Fruit fly (Drosophila melanogaster): Measurements from ENCODE around the gene Nepl19.

The Nepl19 gene

DNA sequence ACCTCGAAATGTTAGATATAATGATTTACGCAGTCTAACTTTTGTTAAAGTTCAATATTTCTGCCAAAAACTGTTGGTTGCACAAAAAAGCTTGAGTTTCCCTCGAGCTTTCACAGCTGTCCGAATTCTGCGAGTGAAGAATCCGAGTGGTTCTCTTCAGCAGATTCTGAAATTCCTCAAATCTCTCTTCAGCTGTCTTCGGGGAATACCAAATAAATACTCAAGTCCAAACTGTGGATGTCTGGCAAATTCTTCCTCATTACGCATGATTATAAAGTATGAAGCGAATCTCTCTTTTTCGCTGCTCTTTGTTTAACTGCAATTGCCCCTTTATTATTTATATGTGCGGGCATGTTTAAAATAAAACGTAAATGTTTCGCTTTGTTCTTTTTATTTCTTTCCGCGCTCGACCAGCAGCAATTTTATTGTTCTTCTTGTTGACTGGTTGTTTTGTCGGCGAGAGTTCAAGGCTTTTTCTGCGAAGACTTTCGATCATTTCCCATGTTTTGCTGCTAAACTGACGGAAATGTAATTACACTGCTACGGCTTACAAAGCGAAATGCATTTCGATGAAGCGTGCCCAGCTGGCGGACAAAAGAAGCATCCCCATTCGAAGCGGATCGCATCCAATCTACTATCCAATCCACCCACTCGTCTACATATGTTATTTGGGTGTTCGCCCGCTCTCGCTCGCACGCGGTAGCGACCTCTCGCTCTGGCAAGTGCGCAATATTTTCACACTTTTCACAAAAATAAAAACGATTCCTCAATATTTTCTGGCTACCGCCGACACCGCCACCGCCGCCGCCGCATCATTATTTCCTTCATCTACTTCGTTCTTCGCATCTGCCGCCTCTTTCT lies 34.2 kb upstream of the Nepl19 start (continued):
- TF ChIP-seq CG1832 (GFP tag; optimal IDR thresholded peaks at IDR 0.05) = peak; percentile 23
- TF ChIP-seq so (GFP tag; IDR thresholded peaks at IDR 0.05) = 0 out of 3 replicates have a peak, but pooled peaks have one; percentile 12
- peak; percentile 67 for TF ChIP-seq nom (GFP tag; optimal IDR thresholded peaks at IDR 0.05)
- TF ChIP-seq E2f1 (GFP tag; IDR thresholded peaks at IDR 0.05) = no peak
- TF ChIP-seq dysf (GFP tag; IDR thresholded peaks at IDR 0.05) = no peak
- TF ChIP-seq fd96Cb (tag; optimal IDR thresholded peaks at IDR 0.05) = no peak
- no peak for TF ChIP-seq sens-2 (GFP tag; IDR thresholded peaks at IDR 0.05)
- no peak for TF ChIP-seq CG17385 (GFP tag; optimal IDR thresholded peaks at IDR 0.05)
- no peak for TF ChIP-seq klu (GFP tag; IDR thresholded peaks at IDR 0.05)
- no peak for TF ChIP-seq CG1792 (GFP tag; optimal IDR thresholded peaks at IDR 0.05)
- no peak for TF ChIP-seq Eip74EF (GFP tag; optimal IDR thresholded peaks at IDR 0.05)
- peak; percentile 50 for TF ChIP-seq sd (tag; optimal IDR thresholded peaks at IDR 0.05)
- TF ChIP-seq h (optimal IDR thresholded peaks at IDR 0.05) = no peak
- no peak for TF ChIP-seq CG1529 (GFP tag; optimal IDR thresholded peaks at IDR 0.05)
- TF ChIP-seq CG16813 (GFP tag; IDR thresholded peaks at IDR 0.05; ENCODE audit: partially characterized antibody) = no peak
- peak; percentile 59 for TF ChIP-seq Ets65A (GFP tag)

- TF ChIP-seq CG9727 (GFP tag; optimal IDR thresholded peaks at IDR 0.05) (no peak), gro (GFP tag; optimal IDR thresholded peaks at IDR 0.05) (no peak), CG16815 (GFP tag; optimal IDR thresholded peaks at IDR 0.05) (no peak), HHEX (GFP tag; optimal IDR thresholded peaks at IDR 0.05) (no peak), Trl (optimal IDR thresholded peaks at IDR 0.05) (no peak), Trl (GFP tag; optimal IDR thresholded peaks at IDR 0.05) (no peak), jing (GFP tag; optimal IDR thresholded peaks at IDR 0.05) (no peak), pum (GFP tag; optimal IDR thresholded peaks at IDR 0.05) (no peak), CG6813 (GFP tag; optimal IDR thresholded peaks at IDR 0.05) (no peak), CG8944 (GFP tag; optimal IDR thresholded peaks at IDR 0.05) (no peak), dysf (GFP tag; IDR thresholded peaks at IDR 0.05) (no peak), stwl (tag; optimal IDR thresholded peaks at IDR 0.05) (no peak), vnd (GFP tag; IDR thresholded peaks at IDR 0.05; ENCODE audit: partially characterized antibody) (no peak), Mes4 (GFP tag; optimal IDR thresholded peaks at IDR 0.05) (no peak), HLH3B (GFP tag; IDR thresholded peaks at IDR 0.05) (no peak), yki (optimal IDR thresholded peaks at IDR 0.05) (no peak), ind (GFP tag; optimal IDR thresholded peaks at IDR 0.05) (no peak), Rfx (GFP tag; IDR thresholded peaks at IDR 0.05) (no peak), psq (GFP tag; optimal IDR thresholded peaks at IDR 0.05) (no peak)
Observed at dm6 chr3R:28913039-28913438, 33.1 kb upstream of the Nepl19 start.

dm6 chr3R:28911758-28912157 lies 31.8 kb upstream of the Nepl19 start:
- no peak for TF ChIP-seq gcm (GFP tag; optimal IDR thresholded peaks at IDR 0.05)
- peak; percentile 63 for TF ChIP-seq repo (GFP tag; optimal IDR thresholded peaks at IDR 0.05)
- peak; percentile 20 for TF ChIP-seq kah (GFP tag; optimal IDR thresholded peaks at IDR 0.05)
- peak; percentile 40 for TF ChIP-seq slp2 (GFP tag; optimal IDR thresholded peaks at IDR 0.05)
- TF ChIP-seq CG12391 (tag; optimal IDR thresholded peaks at IDR 0.05) = no peak
- no peak for TF ChIP-seq CG13296 (GFP tag; optimal IDR thresholded peaks at IDR 0.05)
- no peak for TF ChIP-seq CG42726 (GFP tag; IDR thresholded peaks at IDR 0.05; ENCODE audit: partially characterized antibody)
- TF ChIP-seq CG2889 (GFP tag; IDR thresholded peaks at IDR 0.05) = 0 out of 3 replicates have a peak, but pooled peaks have one; percentile 57
- TF ChIP-seq CG3281 (GFP tag; optimal IDR thresholded peaks at IDR 0.05) = peak; percentile 22
- TF ChIP-seq CG12942 (GFP tag; optimal IDR thresholded peaks at IDR 0.05) = peak; percentile 67
- peak; percentile 78 for TF ChIP-seq lilli (GFP tag; optimal IDR thresholded peaks at IDR 0.05)
- TF ChIP-seq Lhr (GFP tag; optimal IDR thresholded peaks at IDR 0.05) = no peak
- peak; percentile 72 for TF ChIP-seq pum (GFP tag; optimal IDR thresholded peaks at IDR 0.05)
- no peak for TF ChIP-seq MESR4 (GFP tag; optimal IDR thresholded peaks at IDR 0.05)
- TF ChIP-seq CG8388 (GFP tag; optimal IDR thresholded peaks at IDR 0.05) = peak; percentile 65
- TF ChIP-seq Hey (tag; optimal IDR thresholded peaks at IDR 0.05) = no peak
- TF ChIP-seq so (GFP tag; IDR thresholded peaks at IDR 0.05) = peak; percentile 80; the same call in 2 of the 3 replicates

All from whole organism, embryonic.